Worm (Caenorhabditis elegans) whole organism, late embryonic: Measurements from ENCODE around the gene F31F7.1.

Experiments
- ceh-45 ChIP-seq: fragments of 200-800 bp; sonication (Bioruptor generic); IDR thresholded peaks from 2 replicates; pipeline ENCODE4 v1.3.6; 2022; ENCODE audit warnings: missing genetic modification reagents, missing genetic modification characterization, missing compliant biosample characterization
- ceh-48 ChIP-seq: sonication (generic microtip); optimal IDR thresholded peaks from 2 replicates; lab custom pipeline; 2016; ENCODE audit warnings: missing genetic modification characterization, inconsistent platforms, missing compliant biosample characterization
- fkh-10 ChIP-seq: fragments of 150-350 bp; optimal IDR thresholded peaks from 2 replicates; lab custom pipeline; 2014; ENCODE audit warnings: missing biosample characterization, missing genetic modification reagents, missing genetic modification characterization
- nfya-1 ChIP-seq: sonication (generic microtip); optimal IDR thresholded peaks from 2 replicates; lab custom pipeline; 2017; ENCODE audit warnings: missing genetic modification characterization, mild to moderate bottlenecking, missing compliant biosample characterization, antibody characterized with exemption, moderate library complexity
- pha-2 ChIP-seq: sonication (generic microtip); optimal IDR thresholded peaks from 2 replicates; lab custom pipeline; 2017; ENCODE audit warnings: mild to moderate bottlenecking, missing genetic modification characterization, missing compliant biosample characterization
- pha-4 ChIP-seq: fragments of 150-350 bp; optimal IDR thresholded peaks from 2 replicates; lab custom pipeline; 2018; ENCODE audit warnings: missing biosample characterization, missing genetic modification reagents, missing genetic modification characterization
- sox-2 ChIP-seq: fragments of 200-800 bp; sonication (Bioruptor generic); IDR thresholded peaks from 2 replicates; pipeline ENCODE4 v1.3.6; 2022; ENCODE audit warnings: missing genetic modification reagents, missing genetic modification characterization, missing compliant biosample characterization

DNA sequence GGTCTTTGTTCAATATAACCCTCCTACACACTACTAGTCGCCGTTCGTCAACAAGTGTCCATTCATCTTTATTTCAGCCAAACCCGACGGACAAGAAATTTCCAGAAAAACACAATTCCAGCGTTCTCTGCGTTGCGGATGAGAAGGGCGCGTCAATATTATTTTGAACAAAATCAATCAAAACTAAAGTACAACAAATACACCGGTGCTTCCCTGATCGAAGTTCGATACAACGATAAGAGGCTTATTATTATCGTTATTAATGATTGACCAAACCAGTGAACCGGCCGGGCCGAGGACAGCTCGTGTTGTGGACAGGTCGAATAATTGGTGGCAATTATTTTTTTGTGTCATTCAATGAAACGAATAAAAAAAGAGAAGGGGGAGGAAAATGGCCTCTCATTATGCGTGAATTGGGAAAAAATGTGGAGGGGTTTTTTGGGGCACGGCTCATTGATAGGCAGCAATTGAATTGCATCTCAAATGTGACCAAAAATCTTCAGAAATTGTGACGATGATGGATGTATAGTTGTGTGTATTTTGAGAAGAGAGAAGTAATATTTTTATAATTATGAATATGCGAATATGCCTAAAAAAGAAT, 45.5 kb upstream of the F31F7.1 start:
- TF ChIP-seq pha-4 (tag; lab: Kevin White, UChicago): no peak
- TF ChIP-seq ceh-48 (tag; lab: Kevin White, UChicago): no peak
- TF ChIP-seq pha-2 (tag; lab: Kevin White, UChicago): no peak
- TF ChIP-seq fkh-10 (GFP tag; lab: Kevin White, UChicago): no peak
- no peak for TF ChIP-seq nfya-1 (tag; lab: Kevin White, UChicago)
- no peak for TF ChIP-seq ceh-45 (GFP tag; lab: Robert Waterston, UW)
- TF ChIP-seq sox-2 (GFP tag; lab: Robert Waterston, UW): no peak
